Worm (Caenorhabditis elegans) whole organism, midembryonic: ENCODE measurements around the gene col-151.

Experiments used
- T22C8.4 ChIP-seq: fragments of 200-800 bp; sonication (Bioruptor generic); IDR thresholded peaks from 2 replicates; pipeline ENCODE4 v1.3.6; 2022; ENCODE audit warnings: missing genetic modification characterization, missing compliant biosample characterization
- cog-1 ChIP-seq: sonication (generic microtip); optimal IDR thresholded peaks from 2 replicates; lab custom pipeline; 2016; ENCODE audit warnings: missing genetic modification characterization, missing compliant biosample characterization
- flt-1 ChIP-seq: fragments of 200-800 bp; sonication (Bioruptor generic); IDR thresholded peaks from 2 replicates; pipeline ENCODE4 v1.3.6; 2022; ENCODE audit warnings: missing genetic modification characterization, missing compliant biosample characterization
- klf-2 ChIP-seq: fragments of 200-800 bp; sonication (Bioruptor generic); conservative IDR thresholded peaks from 2 replicates; pipeline ENCODE4 v1.3.6; 2022; ENCODE audit warnings: missing genetic modification reagents, missing genetic modification characterization, missing compliant biosample characterization
- med-1 ChIP-seq: sonication (generic microtip); optimal IDR thresholded peaks from 2 replicates; lab custom pipeline; 2017; ENCODE audit warnings: missing genetic modification characterization, mild to moderate bottlenecking, missing compliant biosample characterization, antibody characterized with exemption, missing genetic modification reagents; ENCODE audit not compliant: insufficient read depth
- ref-1 ChIP-seq: fragments of 200-800 bp; sonication (Bioruptor generic); conservative IDR thresholded peaks from 2 replicates; pipeline ENCODE4 v1.3.6; 2022; ENCODE audit warnings: missing genetic modification reagents, missing genetic modification characterization, missing compliant biosample characterization
- tab-1 ChIP-seq: fragments of 200-800 bp; sonication (Bioruptor generic); IDR thresholded peaks from 2 replicates; pipeline ENCODE4 v1.3.6; 2022; ENCODE audit warnings: missing genetic modification characterization, missing compliant biosample characterization
- ztf-23 ChIP-seq: fragments of 200-800 bp; sonication (Bioruptor generic); IDR thresholded peaks from 2 replicates; pipeline ENCODE4 v1.3.6; 2022; ENCODE audit warnings: missing genetic modification reagents, missing genetic modification characterization, missing compliant biosample characterization
- ztf-29 ChIP-seq: fragments of 200-800 bp; sonication (Bioruptor generic); IDR thresholded peaks from 2 replicates; pipeline ENCODE4 v1.3.6; 2022; ENCODE audit warnings: missing genetic modification reagents, missing genetic modification characterization, missing compliant biosample characterization

Gene col-151

ce11 chrV:10395173-10395766 lies at the start of gene col-151, which contains the start of gene ugt-1:
Gene col-151, minus strand, starts transcription at chrV:10395223.
Gene ugt-1, plus strand, starts transcription at chrV:10395663.
- no peak for TF ChIP-seq ztf-23 (GFP tag; lab: Robert Waterston, UW)
- TF ChIP-seq klf-2 (GFP tag; lab: Robert Waterston, UW) = no peak
- no peak for TF ChIP-seq cog-1 (tag; lab: Kevin White, UChicago)
- no peak for TF ChIP-seq T22C8.4 (GFP tag; lab: Robert Waterston, UW)
- no peak for TF ChIP-seq flt-1 (GFP tag; lab: Robert Waterston, UW)
- no peak for TF ChIP-seq ztf-29 (GFP tag; lab: Robert Waterston, UW)
- no peak for TF ChIP-seq med-1 (GFP tag; lab: Kevin White, UChicago)
- TF ChIP-seq ref-1 (GFP tag; lab: Robert Waterston, UW) = no peak
- no peak for TF ChIP-seq tab-1 (GFP tag; lab: Robert Waterston, UW)

ce11 chrV:10441135-10442024 lies 46.4 kb upstream of the col-151 start, which contains the start of gene pap-1:
Gene pap-1, plus strand, starts transcription at chrV:10441974.
- TF ChIP-seq T22C8.4 (GFP tag; lab: Robert Waterston, UW) (peak; percentile 73), ztf-29 (GFP tag; lab: Robert Waterston, UW) (no peak)

- TF ChIP-seq med-1 (GFP tag; lab: Kevin White, UChicago) (no peak), ztf-23 (GFP tag; lab: Robert Waterston, UW) (no peak), flt-1 (GFP tag; lab: Robert Waterston, UW) (no peak), ztf-29 (GFP tag; lab: Robert Waterston, UW) (no peak)
Measured at ce11 chrV:10440723-10441122, 45.7 kb upstream of the col-151 start, which contains the start of gene snf-10. Gene snf-10, minus strand, starts transcription at chrV:10440823.

ce11 chrV:10436612-10437011 lies 41.6 kb upstream of the col-151 start, which contains the start of gene set-22:
Gene set-22, plus strand, starts transcription at chrV:10436912.
- no peak for TF ChIP-seq flt-1 (GFP tag; lab: Robert Waterston, UW)
- TF ChIP-seq ztf-23 (GFP tag; lab: Robert Waterston, UW) = no peak
- TF ChIP-seq klf-2 (GFP tag; lab: Robert Waterston, UW) = no peak
- no peak for TF ChIP-seq T22C8.4 (GFP tag; lab: Robert Waterston, UW)
- TF ChIP-seq tab-1 (GFP tag; lab: Robert Waterston, UW) = no peak
- no peak for TF ChIP-seq ztf-29 (GFP tag; lab: Robert Waterston, UW)
- no peak for TF ChIP-seq cog-1 (tag; lab: Kevin White, UChicago)
- no peak for TF ChIP-seq med-1 (GFP tag; lab: Kevin White, UChicago)
- no peak for TF ChIP-seq ref-1 (GFP tag; lab: Robert Waterston, UW)

- no peak for TF ChIP-seq ref-1 (GFP tag; lab: Robert Waterston, UW)
- no peak for TF ChIP-seq tab-1 (GFP tag; lab: Robert Waterston, UW)
- TF ChIP-seq klf-2 (GFP tag; lab: Robert Waterston, UW) = no peak
- TF ChIP-seq med-1 (GFP tag; lab: Kevin White, UChicago) = no peak
- no peak for TF ChIP-seq T22C8.4 (GFP tag; lab: Robert Waterston, UW)
- TF ChIP-seq flt-1 (GFP tag; lab: Robert Waterston, UW) = no peak
- no peak for TF ChIP-seq ztf-23 (GFP tag; lab: Robert Waterston, UW)
- TF ChIP-seq cog-1 (tag; lab: Kevin White, UChicago) = no peak
- no peak for TF ChIP-seq ztf-29 (GFP tag; lab: Robert Waterston, UW)
Measured at ce11 chrV:10435198-10435597, 40.2 kb upstream of the col-151 start.

- TF ChIP-seq ref-1 (GFP tag; lab: Robert Waterston, UW) = no peak
- TF ChIP-seq ztf-23 (GFP tag; lab: Robert Waterston, UW) = no peak
- no peak for TF ChIP-seq T22C8.4 (GFP tag; lab: Robert Waterston, UW)
- TF ChIP-seq tab-1 (GFP tag; lab: Robert Waterston, UW) = no peak
- no peak for TF ChIP-seq ztf-29 (GFP tag; lab: Robert Waterston, UW)
- TF ChIP-seq klf-2 (GFP tag; lab: Robert Waterston, UW) = no peak
- TF ChIP-seq flt-1 (GFP tag; lab: Robert Waterston, UW) = no peak
- TF ChIP-seq cog-1 (tag; lab: Kevin White, UChicago) = no peak
- TF ChIP-seq med-1 (GFP tag; lab: Kevin White, UChicago) = no peak
Measured at ce11 chrV:10433721-10434120, 38.7 kb upstream of the col-151 start, which contains the start of gene Y32F6A.4. Gene Y32F6A.4, minus strand, starts transcription at chrV:10434067.

- TF ChIP-seq cog-1 (tag; lab: Kevin White, UChicago) (no peak), ztf-23 (GFP tag; lab: Robert Waterston, UW) (no peak), med-1 (GFP tag; lab: Kevin White, UChicago) (no peak), tab-1 (GFP tag; lab: Robert Waterston, UW) (no peak), ref-1 (GFP tag; lab: Robert Waterston, UW) (no peak), ztf-29 (GFP tag; lab: Robert Waterston, UW) (no peak), klf-2 (GFP tag; lab: Robert Waterston, UW) (no peak), T22C8.4 (GFP tag; lab: Robert Waterston, UW) (no peak), flt-1 (GFP tag; lab: Robert Waterston, UW) (no peak)
Measured at ce11 chrV:10432607-10433006, 37.6 kb upstream of the col-151 start.

ce11 chrV:10428608-10429007 lies 33.6 kb upstream of the col-151 start, which contains the start of gene tag-314:
Gene tag-314, minus strand, starts transcription at chrV:10428708.
- TF ChIP-seq ztf-23 (GFP tag; lab: Robert Waterston, UW) (no peak), tab-1 (GFP tag; lab: Robert Waterston, UW) (no peak), flt-1 (GFP tag; lab: Robert Waterston, UW) (no peak), med-1 (GFP tag; lab: Kevin White, UChicago) (no peak), T22C8.4 (GFP tag; lab: Robert Waterston, UW) (no peak), ref-1 (GFP tag; lab: Robert Waterston, UW) (no peak), cog-1 (tag; lab: Kevin White, UChicago) (no peak), klf-2 (GFP tag; lab: Robert Waterston, UW) (no peak), ztf-29 (GFP tag; lab: Robert Waterston, UW) (no peak)
